Worm (Caenorhabditis elegans): ENCODE results near the gene str-113.

ce11 chrV:3626944-3627343 is 39.8 kb downstream of the str-113 start, which contains the start of gene F59B1.4:
- no peak for TF ChIP-seq lsy-2 (tag; optimal IDR thresholded peaks at IDR 0.05)
- TF ChIP-seq lin-13 (tag; optimal IDR thresholded peaks at IDR 0.05), result no peak
- TF ChIP-seq mep-1 (tag; optimal IDR thresholded peaks at IDR 0.05), result no peak
- no peak for TF ChIP-seq unc-62 (GFP tag; optimal IDR thresholded peaks at IDR 0.05)
- no peak for TF ChIP-seq elt-3 (tag; optimal IDR thresholded peaks at IDR 0.05)
- no peak for TF ChIP-seq pha-4 (tag; optimal IDR thresholded peaks at IDR 0.05)
- no peak for TF ChIP-seq ham-2 (GFP tag; optimal IDR thresholded peaks at IDR 0.05)
